Worm (Caenorhabditis elegans) whole organism, late embryonic: ENCODE measurements around the gene F43G6.8.

Experiments used
- C38D4.7 ChIP-seq: fragments of 200-800 bp; sonication (Bioruptor generic); optimal IDR thresholded peaks from 2 replicates; lab custom pipeline; 2018; ENCODE audit warnings: mild to moderate bottlenecking, missing genetic modification characterization, moderate library complexity, missing compliant biosample characterization
- K02D7.2 ChIP-seq: sonication (generic microtip); optimal IDR thresholded peaks from 2 replicates; lab custom pipeline; 2017; ENCODE audit warnings: mild to moderate bottlenecking, missing genetic modification characterization, missing compliant biosample characterization
- K09A11.1 ChIP-seq: sonication (generic microtip); optimal IDR thresholded peaks from 2 replicates; lab custom pipeline; 2017; ENCODE audit warnings: antibody characterized with exemption, mild to moderate bottlenecking, missing genetic modification characterization, missing compliant biosample characterization; ENCODE audit not compliant: insufficient read depth
- Y22D7AL.16 ChIP-seq: sonication (generic microtip); optimal IDR thresholded peaks from 2 replicates; lab custom pipeline; 2016; ENCODE audit warnings: missing genetic modification characterization, missing compliant biosample characterization
- ceh-18 ChIP-seq: sonication (generic microtip); optimal IDR thresholded peaks from 2 replicates; lab custom pipeline; 2016; ENCODE audit warnings: missing genetic modification characterization, missing compliant biosample characterization
- ceh-19 ChIP-seq: fragments of 200-800 bp; sonication (Bioruptor generic); optimal IDR thresholded peaks from 2 replicates; lab custom pipeline; 2018; ENCODE audit warnings: mild to moderate bottlenecking, missing genetic modification characterization, missing compliant biosample characterization
- ceh-2 ChIP-seq: sonication (generic microtip); optimal IDR thresholded peaks from 2 replicates; lab custom pipeline; 2016; ENCODE audit warnings: missing genotype, missing genetic modification characterization, missing compliant biosample characterization
- ceh-22 ChIP-seq: sonication (generic microtip); optimal IDR thresholded peaks from 2 replicates; lab custom pipeline; 2017; ENCODE audit warnings: missing biosample characterization, missing genetic modification characterization
- ceh-24 ChIP-seq: sonication (generic microtip); optimal IDR thresholded peaks from 2 replicates; lab custom pipeline; 2016; ENCODE audit warnings: mild to moderate bottlenecking, missing genetic modification characterization, missing compliant biosample characterization
- ceh-30 ChIP-seq: fragments of 150-350 bp; optimal IDR thresholded peaks from 2 replicates; lab custom pipeline; 2014; ENCODE audit warnings: missing biosample characterization, missing genetic modification characterization
- ceh-34 ChIP-seq: sonication (generic microtip); optimal IDR thresholded peaks from 2 replicates; lab custom pipeline; 2016; ENCODE audit warnings: mild to moderate bottlenecking, missing genetic modification characterization, missing compliant biosample characterization
- ceh-6 ChIP-seq: fragments of 200-800 bp; sonication (Bioruptor generic); optimal IDR thresholded peaks from 2 replicates; lab custom pipeline; 2018; ENCODE audit warnings: mild to moderate bottlenecking, missing genetic modification characterization, missing compliant biosample characterization
- ceh-9 ChIP-seq: sonication (generic microtip); optimal IDR thresholded peaks from 2 replicates; lab custom pipeline; 2016; ENCODE audit warnings: mild to moderate bottlenecking, missing genetic modification characterization, inconsistent platforms, missing compliant biosample characterization
- che-1 ChIP-seq: sonication (generic microtip); optimal IDR thresholded peaks from 2 replicates; lab custom pipeline; 2016; ENCODE audit warnings: mild to moderate bottlenecking, missing genetic modification characterization, missing compliant biosample characterization
- dve-1 ChIP-seq: sonication (generic microtip); optimal IDR thresholded peaks from 2 replicates; lab custom pipeline; 2017; ENCODE audit warnings: antibody characterized with exemption, mild to moderate bottlenecking, missing genetic modification characterization, missing compliant biosample characterization
- elt-2 ChIP-seq: sonication (generic microtip); optimal IDR thresholded peaks from 2 replicates; lab custom pipeline; 2016; ENCODE audit warnings: missing genetic modification reagents, missing genetic modification characterization, missing compliant biosample characterization
- fkh-10 ChIP-seq: fragments of 150-350 bp; optimal IDR thresholded peaks from 2 replicates; lab custom pipeline; 2014; ENCODE audit warnings: missing biosample characterization, missing genetic modification reagents, missing genetic modification characterization
- hlh-13 ChIP-seq: fragments of 200-800 bp; sonication (Bioruptor generic); optimal IDR thresholded peaks from 2 replicates; lab custom pipeline; 2018; ENCODE audit warnings: mild to moderate bottlenecking, missing genetic modification characterization, missing compliant biosample characterization
- hlh-8 ChIP-seq: sonication (generic microtip); optimal IDR thresholded peaks from 2 replicates; lab custom pipeline; 2016; ENCODE audit warnings: missing genotype, missing genetic modification characterization, missing compliant biosample characterization
- lim-6 ChIP-seq: sonication (generic microtip); optimal IDR thresholded peaks from 2 replicates; lab custom pipeline; 2016; ENCODE audit warnings: missing genetic modification characterization, missing compliant biosample characterization
- lin-11 ChIP-seq: fragments of 200-800 bp; sonication (Bioruptor generic); optimal IDR thresholded peaks from 2 replicates; lab custom pipeline; 2018; ENCODE audit warnings: mild to moderate bottlenecking, missing genetic modification characterization, missing compliant biosample characterization
- madf-2 ChIP-seq: sonication (generic microtip); optimal IDR thresholded peaks from 2 replicates; lab custom pipeline; 2017; ENCODE audit warnings: missing genetic modification characterization, missing compliant biosample characterization
- mec-3 ChIP-seq: sonication (generic microtip); optimal IDR thresholded peaks from 2 replicates; lab custom pipeline; 2016; ENCODE audit warnings: borderline replicate concordance, missing genetic modification characterization, missing compliant biosample characterization
- nfya-1 ChIP-seq: sonication (generic microtip); optimal IDR thresholded peaks from 2 replicates; lab custom pipeline; 2017; ENCODE audit warnings: missing genetic modification characterization, mild to moderate bottlenecking, missing compliant biosample characterization, antibody characterized with exemption, moderate library complexity
- odd-2 ChIP-seq: sonication (generic microtip); optimal IDR thresholded peaks from 2 replicates; lab custom pipeline; 2017; ENCODE audit warnings: antibody characterized with exemption, mild to moderate bottlenecking, missing genetic modification characterization, missing compliant biosample characterization
- pha-2 ChIP-seq: sonication (generic microtip); optimal IDR thresholded peaks from 2 replicates; lab custom pipeline; 2017; ENCODE audit warnings: mild to moderate bottlenecking, missing genetic modification characterization, missing compliant biosample characterization
- pha-4 ChIP-seq: fragments of 150-350 bp; optimal IDR thresholded peaks from 2 replicates; lab custom pipeline; 2018; ENCODE audit warnings: missing biosample characterization, missing genetic modification reagents, missing genetic modification characterization
- ref-2 ChIP-seq: sonication (generic microtip); optimal IDR thresholded peaks from 2 replicates; lab custom pipeline; 2016; ENCODE audit warnings: missing genetic modification characterization, missing compliant biosample characterization
- sdc-2 ChIP-seq: sonication (generic microtip); optimal IDR thresholded peaks from 2 replicates; lab custom pipeline; 2016; ENCODE audit warnings: missing genotype, missing genetic modification characterization, missing compliant biosample characterization
- syd-9 ChIP-seq: sonication (generic microtip); optimal IDR thresholded peaks from 2 replicates; lab custom pipeline; 2016; ENCODE audit warnings: mild to moderate bottlenecking, missing genetic modification characterization, moderate library complexity, missing compliant biosample characterization
- unc-3 ChIP-seq, 2 experiments: fragments of 200-800 bp in 1 of 2; sonication (Bioruptor generic) in 1 of 2; sonication (generic microtip) in 1 of 2; conservative IDR thresholded peaks in 1 of 2; optimal IDR thresholded peaks in 1 of 2; 2 replicates each; pipeline versions ENCODE4 v1.3.6 to Lab custom; 2016 to 2022; ENCODE audit warnings: missing compliant biosample characterization in 2 of 2, missing genetic modification characterization in 2 of 2, missing genetic modification reagents in 1 of 2
- unc-55 ChIP-seq: sonication (generic microtip); optimal IDR thresholded peaks from 2 replicates; lab custom pipeline; 2017; ENCODE audit warnings: missing biosample characterization, missing genetic modification reagents, missing genetic modification characterization
- unc-86 ChIP-seq: sonication (generic microtip); optimal IDR thresholded peaks from 2 replicates; lab custom pipeline; 2016; ENCODE audit warnings: missing genetic modification characterization, missing compliant biosample characterization
- ztf-16 ChIP-seq: sonication (generic microtip); optimal IDR thresholded peaks from 2 replicates; lab custom pipeline; 2017; ENCODE audit warnings: missing genetic modification characterization, missing compliant biosample characterization

Gene F43G6.8

DNA sequence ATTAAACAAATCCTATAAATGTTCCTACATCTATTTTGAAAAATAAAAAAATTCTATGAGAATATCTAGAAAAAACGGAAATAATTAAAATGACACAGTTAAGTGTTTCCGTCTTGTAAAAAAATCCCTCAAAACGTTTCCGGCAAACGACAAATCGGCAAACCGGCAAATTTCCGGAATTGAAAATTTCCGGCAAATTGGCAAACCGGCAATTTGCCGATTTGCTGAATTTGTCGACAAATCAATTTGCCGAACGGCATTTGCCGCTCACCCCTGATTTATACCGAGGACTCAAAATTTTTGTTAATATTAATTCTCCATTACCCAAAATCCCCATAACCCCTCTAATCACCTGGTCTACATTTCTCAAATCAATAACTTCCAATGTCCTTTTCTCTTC, 39.2 kb upstream of the F43G6.8 start:
- no peak for TF ChIP-seq sdc-2 (tag; lab: Kevin White, UChicago)
- TF ChIP-seq ceh-6 (GFP tag; lab: Kevin White, UChicago), result no peak
- TF ChIP-seq Y22D7AL.16 (tag; lab: Kevin White, UChicago), result no peak
- no peak for TF ChIP-seq ceh-24
- no peak for TF ChIP-seq unc-55
- TF ChIP-seq ztf-16, result no peak
- no peak for TF ChIP-seq hlh-8
- TF ChIP-seq C38D4.7 (GFP tag; lab: Kevin White, UChicago), result no peak
- no peak for TF ChIP-seq nfya-1 (tag; lab: Kevin White, UChicago)
- no peak for TF ChIP-seq dve-1 (tag; lab: Kevin White, UChicago)
- TF ChIP-seq hlh-13 (GFP tag; lab: Kevin White, UChicago), result no peak
- TF ChIP-seq ceh-30, result no peak
- TF ChIP-seq fkh-10 (GFP tag; lab: Kevin White, UChicago), result no peak
- no peak for TF ChIP-seq lim-6 (tag; lab: Kevin White, UChicago)
- TF ChIP-seq che-1, result no peak
- TF ChIP-seq lin-11 (tag; lab: Kevin White, UChicago), result no peak

- TF ChIP-seq ceh-34, result no peak
- TF ChIP-seq ceh-30, result no peak
Measured at ce11 chrII:11852191-11852901, 38.5 kb upstream of the F43G6.8 start.

DNA sequence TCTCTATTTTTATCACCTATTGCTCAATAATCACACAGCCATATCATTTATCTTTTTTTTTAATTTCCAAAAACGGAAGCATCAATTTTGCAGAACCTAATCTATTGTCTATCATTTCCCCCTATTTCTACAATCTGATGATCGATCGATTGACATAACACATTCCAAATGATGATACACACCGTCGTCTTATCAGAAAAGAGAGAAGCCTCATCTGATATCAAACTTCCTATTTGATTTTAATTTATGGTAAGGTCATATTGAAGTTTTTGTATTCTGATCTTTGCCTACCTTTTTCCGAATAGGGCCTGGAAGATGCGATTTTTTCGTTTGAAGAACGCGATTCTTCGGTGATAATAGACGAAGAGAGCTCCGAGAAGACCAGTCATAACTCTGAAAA, 35.7 kb upstream of the F43G6.8 start:
- no peak for TF ChIP-seq ceh-22 (tag; lab: Kevin White, UChicago)
- TF ChIP-seq syd-9 (tag; lab: Kevin White, UChicago), result no peak
- no peak for TF ChIP-seq elt-2 (tag; lab: Kevin White, UChicago)

ce11 chrII:11845954-11846353, 32.1 kb upstream of the F43G6.8 start:
- TF ChIP-seq mec-3 (no peak), pha-2 (tag; lab: Kevin White, UChicago) (no peak), madf-2 (tag; lab: Kevin White, UChicago) (no peak), K09A11.1 (tag; lab: Kevin White, UChicago) (no peak), ceh-30 (no peak), unc-3 (GFP tag; conservative IDR thresholded peaks at IDR 0.05; lab: Robert Waterston, UW) (no peak), unc-3 (tag; optimal IDR thresholded peaks at IDR 0.05; lab: Kevin White, UChicago) (no peak), odd-2 (tag; lab: Kevin White, UChicago) (no peak), K02D7.2 (tag; lab: Kevin White, UChicago) (no peak), unc-55 (no peak), ceh-18 (tag; lab: Kevin White, UChicago) (no peak)

DNA sequence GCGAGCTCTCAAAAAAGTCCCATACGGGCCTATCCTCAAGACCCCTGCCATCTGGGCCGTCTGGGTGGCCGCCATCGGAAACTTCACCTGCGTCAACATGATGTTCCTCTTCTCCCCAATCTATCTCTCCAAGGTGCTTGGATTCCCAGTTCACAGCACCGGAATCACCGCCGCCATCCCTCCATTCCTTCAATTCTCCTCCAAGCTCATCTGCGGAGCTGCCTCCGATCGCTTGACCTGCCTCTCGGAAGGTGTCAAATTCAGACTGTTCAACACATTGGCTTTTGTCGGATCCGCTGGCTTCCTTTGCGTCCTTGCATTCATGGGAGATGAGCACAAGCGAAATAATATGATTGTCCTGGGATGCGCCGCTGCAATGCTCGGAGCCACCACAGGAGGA, 31.1 kb upstream of the F43G6.8 start:
- TF ChIP-seq mec-3 (no peak), sdc-2 (tag; lab: Kevin White, UChicago) (peak; percentile 7)

ce11 chrII:11844072-11844471, 30.2 kb upstream of the F43G6.8 start:
- TF ChIP-seq ceh-2 (tag; lab: Kevin White, UChicago), result no peak

- TF ChIP-seq pha-4, result no peak
- TF ChIP-seq unc-86, result no peak
- TF ChIP-seq K09A11.1 (tag; lab: Kevin White, UChicago), result no peak
- TF ChIP-seq ref-2 (tag; lab: Kevin White, UChicago), result no peak
- no peak for TF ChIP-seq ceh-19
- no peak for TF ChIP-seq ceh-9 (tag; lab: Kevin White, UChicago)
- TF ChIP-seq lim-6 (tag; lab: Kevin White, UChicago), result no peak
Measured at ce11 chrII:11843441-11843840, 29.5 kb upstream of the F43G6.8 start.
